Worm (Caenorhabditis elegans) whole organism, L1 larva: Measurements from ENCODE around the gene T19B10.5.

ENCODE experiments used
- C04F5.9 ChIP-seq: sonication (generic microtip); optimal IDR thresholded peaks from 2 replicates; lab custom pipeline; 2016; ENCODE audit warnings: missing genetic modification characterization, missing compliant biosample characterization
- alr-1 ChIP-seq: fragments of 200-800 bp; sonication (Bioruptor generic); optimal IDR thresholded peaks from 2 replicates; lab custom pipeline; 2018; ENCODE audit warnings: borderline replicate concordance, mild to moderate bottlenecking, missing genetic modification characterization, missing compliant biosample characterization
- aly-2 ChIP-seq: fragments of 150-350 bp; optimal IDR thresholded peaks from 2 replicates; lab custom pipeline; 2014; ENCODE audit warnings: missing biosample characterization, missing genetic modification characterization
- blmp-1 ChIP-seq: fragments of 150-350 bp; optimal IDR thresholded peaks from 2 replicates; lab custom pipeline; 2014; ENCODE audit warnings: missing biosample characterization, missing genetic modification characterization
- ceh-63 ChIP-seq: fragments of 200-800 bp; sonication (Bioruptor generic); optimal IDR thresholded peaks from 2 replicates; lab custom pipeline; 2018; ENCODE audit warnings: mild to moderate bottlenecking, missing genetic modification characterization, missing compliant biosample characterization
- ceh-8 ChIP-seq: fragments of 200-800 bp; sonication (Bioruptor generic); optimal IDR thresholded peaks from 2 replicates; lab custom pipeline; 2018; ENCODE audit warnings: mild to moderate bottlenecking, missing genetic modification characterization, moderate library complexity, missing compliant biosample characterization
- ceh-88 ChIP-seq: fragments of 200-800 bp; sonication (Bioruptor generic); IDR thresholded peaks from 2 replicates; pipeline ENCODE4 v1.3.6; 2022; ENCODE audit warnings: missing genetic modification characterization, missing compliant biosample characterization
- dpl-1 ChIP-seq, 3 experiments: fragments of 150-350 bp in 2 of 3; sonication (generic microtip) in 1 of 3; optimal IDR thresholded peaks; 2 replicates each; lab custom pipeline; 2014 to 2017; ENCODE audit warnings: missing biosample characterization in 3 of 3, missing genetic modification characterization in 3 of 3, missing genetic modification reagents in 3 of 3
- dsc-1 ChIP-seq: sonication (generic microtip); optimal IDR thresholded peaks from 2 replicates; lab custom pipeline; 2016; ENCODE audit warnings: mild to moderate bottlenecking, missing genetic modification characterization, missing compliant biosample characterization
- elt-3 ChIP-seq, 6 experiments: fragments of 150-350 bp in 1 of 6; sonication (generic microtip); optimal IDR thresholded peaks; 2 replicates each; lab custom pipeline; 2017 to 2018; ENCODE audit warnings: missing biosample characterization in 6 of 6, missing genetic modification characterization in 6 of 6, inconsistent platforms in 1 of 6
- fkh-8 ChIP-seq: sonication (generic microtip); optimal IDR thresholded peaks from 2 replicates; lab custom pipeline; 2016; ENCODE audit warnings: mild to moderate bottlenecking, missing genetic modification characterization, missing compliant biosample characterization
- fos-1 ChIP-seq: fragments of 150-350 bp; optimal IDR thresholded peaks from 2 replicates; lab custom pipeline; 2014; ENCODE audit warnings: missing biosample characterization, missing genetic modification characterization
- grh-1 ChIP-seq: fragments of 200-800 bp; sonication (Bioruptor generic); IDR thresholded peaks from 2 replicates; pipeline ENCODE4 v1.3.6; 2022; ENCODE audit warnings: missing genetic modification reagents, missing genetic modification characterization, missing compliant biosample characterization
- hlh-17 ChIP-seq: fragments of 200-800 bp; sonication (Bioruptor generic); optimal IDR thresholded peaks from 2 replicates; lab custom pipeline; 2018; ENCODE audit warnings: missing genetic modification characterization, mild to moderate bottlenecking, missing compliant biosample characterization, moderate library complexity, borderline replicate concordance
- hlh-4 ChIP-seq: sonication (generic microtip); optimal IDR thresholded peaks from 2 replicates; lab custom pipeline; 2016; ENCODE audit warnings: mild to moderate bottlenecking, missing genetic modification characterization, missing compliant biosample characterization
- hpl-2 ChIP-seq: fragments of 150-350 bp; optimal IDR thresholded peaks from 2 replicates; lab custom pipeline; 2014; ENCODE audit warnings: missing biosample characterization, missing genetic modification reagents, missing genetic modification characterization
- irx-1 ChIP-seq: sonication (generic microtip); optimal IDR thresholded peaks from 2 replicates; lab custom pipeline; 2016; ENCODE audit warnings: missing genetic modification characterization, missing compliant biosample characterization
- isw-1 ChIP-seq: fragments of 200-800 bp; sonication (Bioruptor generic); IDR thresholded peaks from 2 replicates; pipeline ENCODE4 v1.3.6; 2022; ENCODE audit warnings: missing genetic modification characterization, missing compliant biosample characterization
- jun-1 ChIP-seq: fragments of 150-350 bp; optimal IDR thresholded peaks from 2 replicates; lab custom pipeline; 2014; ENCODE audit warnings: missing biosample characterization, missing genetic modification reagents, missing genetic modification characterization
- lin-13 ChIP-seq: fragments of 150-350 bp; optimal IDR thresholded peaks from 2 replicates; lab custom pipeline; 2014; ENCODE audit warnings: missing biosample characterization, missing genetic modification reagents, missing genetic modification characterization
- lir-3 ChIP-seq: sonication (generic microtip); optimal IDR thresholded peaks from 2 replicates; lab custom pipeline; 2016; ENCODE audit warnings: mild to moderate bottlenecking, missing genetic modification characterization, moderate library complexity, missing compliant biosample characterization; ENCODE audit not compliant: poor library complexity
- lsy-2 ChIP-seq, 2 experiments: fragments of 150-350 bp; optimal IDR thresholded peaks; 2 replicates each; lab custom pipeline; 2014; ENCODE audit warnings: missing biosample characterization in 2 of 2, missing genetic modification characterization in 2 of 2
- mab-9 ChIP-seq: fragments of 200-800 bp; sonication (Bioruptor generic); IDR thresholded peaks from 2 replicates; pipeline ENCODE4 v1.3.6; 2022; ENCODE audit warnings: missing genetic modification reagents, missing genetic modification characterization, missing compliant biosample characterization
- mdl-1 ChIP-seq, 2 experiments: fragments of 150-350 bp; optimal IDR thresholded peaks; 2 replicates each; lab custom pipeline; 2014 to 2017; ENCODE audit warnings: missing biosample characterization in 2 of 2, missing genetic modification characterization in 2 of 2, inconsistent platforms in 1 of 2
- mep-1 ChIP-seq: fragments of 150-350 bp; optimal IDR thresholded peaks from 2 replicates; lab custom pipeline; 2014; ENCODE audit warnings: missing biosample characterization, missing genetic modification characterization
- nhr-11 ChIP-seq: fragments of 150-350 bp; optimal IDR thresholded peaks from 2 replicates; lab custom pipeline; 2014; ENCODE audit warnings: missing biosample characterization, missing genetic modification characterization
- nhr-20 ChIP-seq: sonication (generic microtip); optimal IDR thresholded peaks from 2 replicates; lab custom pipeline; 2016; ENCODE audit warnings: mild to moderate bottlenecking, missing genetic modification characterization, missing compliant biosample characterization
- nhr-237 ChIP-seq: fragments of 150-350 bp; optimal IDR thresholded peaks from 2 replicates; lab custom pipeline; 2014; ENCODE audit warnings: missing biosample characterization, missing genetic modification characterization
- nhr-90 ChIP-seq: sonication (generic microtip); optimal IDR thresholded peaks from 2 replicates; lab custom pipeline; 2016; ENCODE audit warnings: mild to moderate bottlenecking, missing genetic modification characterization, missing compliant biosample characterization; ENCODE audit not compliant: poor library complexity
- pax-3 ChIP-seq: fragments of 200-800 bp; sonication (Bioruptor generic); optimal IDR thresholded peaks from 2 replicates; lab custom pipeline; 2018; ENCODE audit warnings: mild to moderate bottlenecking, missing genetic modification characterization, moderate library complexity, missing compliant biosample characterization
- pqm-1 ChIP-seq: sonication (generic microtip); optimal IDR thresholded peaks from 3 replicates; lab custom pipeline; 2017; ENCODE audit warnings: missing biosample characterization, missing genetic modification characterization
- rnt-1 ChIP-seq: sonication (generic microtip); optimal IDR thresholded peaks from 2 replicates; lab custom pipeline; 2016; ENCODE audit warnings: mild to moderate bottlenecking, missing genetic modification characterization, moderate library complexity, missing compliant biosample characterization
- snpc-4 ChIP-seq: fragments of 150-350 bp; optimal IDR thresholded peaks from 2 replicates; lab custom pipeline; 2014; ENCODE audit warnings: missing biosample characterization, missing genetic modification characterization
- snu-23 ChIP-seq: sonication (generic microtip); optimal IDR thresholded peaks from 2 replicates; lab custom pipeline; 2016; ENCODE audit warnings: missing genetic modification characterization, missing compliant biosample characterization
- sox-4 ChIP-seq: sonication (generic microtip); optimal IDR thresholded peaks from 2 replicates; lab custom pipeline; 2016; ENCODE audit warnings: missing genetic modification characterization, missing compliant biosample characterization
- sup-37 ChIP-seq: fragments of 200-800 bp; sonication (Bioruptor generic); optimal IDR thresholded peaks from 2 replicates; lab custom pipeline; 2018; ENCODE audit warnings: mild to moderate bottlenecking, missing genetic modification characterization, missing compliant biosample characterization
- swsn-7 ChIP-seq: sonication (generic microtip); optimal IDR thresholded peaks from 2 replicates; lab custom pipeline; 2016; ENCODE audit warnings: missing genetic modification characterization, missing compliant biosample characterization
- tbx-2 ChIP-seq: sonication (generic microtip); optimal IDR thresholded peaks from 2 replicates; lab custom pipeline; 2016; ENCODE audit warnings: missing genetic modification characterization, missing compliant biosample characterization
- unc-130 ChIP-seq: fragments of 150-350 bp; optimal IDR thresholded peaks from 2 replicates; lab custom pipeline; 2017; ENCODE audit warnings: missing biosample characterization, missing genetic modification characterization, inconsistent platforms
- unc-86 ChIP-seq: sonication (generic microtip); optimal IDR thresholded peaks from 2 replicates; lab custom pipeline; 2016; ENCODE audit warnings: missing genetic modification characterization, missing compliant biosample characterization
- xbp-1 ChIP-seq: sonication (generic microtip); optimal IDR thresholded peaks from 2 replicates; lab custom pipeline; 2016; ENCODE audit warnings: missing genetic modification characterization, missing compliant biosample characterization
- ztf-4 ChIP-seq: fragments of 150-350 bp; optimal IDR thresholded peaks from 2 replicates; lab custom pipeline; 2014; ENCODE audit warnings: missing biosample characterization, missing genetic modification characterization

Gene T19B10.5

DNA sequence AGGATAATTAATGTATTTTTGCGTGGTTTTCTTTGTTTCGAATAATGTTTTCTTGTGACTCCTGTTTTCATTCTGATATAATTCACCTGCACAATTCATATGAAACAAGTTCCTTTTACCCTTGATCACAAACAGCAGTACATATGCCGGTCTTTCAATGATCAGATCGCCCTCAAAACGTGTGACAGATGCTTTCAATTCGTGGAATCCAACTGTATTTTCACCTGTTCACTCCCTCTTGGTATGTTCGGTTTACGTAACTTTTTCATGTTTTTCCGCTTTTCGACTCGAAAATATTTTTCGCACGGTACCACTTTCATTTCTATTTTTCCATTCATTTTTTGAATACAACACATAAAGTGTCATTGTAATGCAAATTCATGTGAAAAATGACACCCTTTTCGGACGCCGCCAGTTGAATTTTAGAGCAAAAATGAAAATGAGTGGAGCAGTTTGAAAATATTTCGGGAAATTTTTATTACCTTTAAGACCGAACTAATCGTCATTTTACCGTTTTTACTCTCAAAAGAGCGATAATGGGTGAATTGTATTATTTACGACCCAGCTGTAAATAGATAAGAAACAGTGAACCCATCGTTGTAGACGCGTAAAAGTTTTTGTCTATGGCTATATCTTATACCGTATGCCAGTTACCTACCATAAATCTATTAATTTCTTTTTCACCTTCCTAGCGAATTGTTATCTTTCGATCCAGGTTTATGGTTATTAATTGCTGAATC is 32.5 kb upstream of the T19B10.5 start, which contains the start of gene K10D6.4 (continued):
- peak; percentile 8 for TF ChIP-seq fkh-8 (tag; lab: Kevin White, UChicago)
- TF ChIP-seq, all 84 proteins: peak for 5

DNA sequence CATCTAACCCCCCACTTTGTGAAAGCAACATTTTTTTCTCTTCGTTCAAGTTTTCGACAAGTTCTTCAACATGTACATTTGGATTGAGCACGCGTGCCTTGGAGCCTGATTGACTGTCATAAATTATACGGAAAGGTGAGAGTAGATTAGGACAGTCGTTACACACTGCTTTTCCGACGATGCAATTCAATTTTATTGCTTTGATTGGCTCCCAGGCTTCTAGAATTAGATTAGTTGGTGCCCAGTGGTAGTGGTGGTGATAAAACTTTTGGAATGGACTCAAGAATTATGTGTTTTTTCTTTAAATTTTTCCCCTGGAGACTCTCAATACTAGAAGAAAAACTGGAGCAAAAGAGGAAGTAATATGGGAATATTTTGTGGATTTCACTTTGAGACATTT is 30.0 kb upstream of the T19B10.5 start:
- TF ChIP-seq xbp-1 (tag; lab: Kevin White, UChicago) (no peak), grh-1 (GFP tag; lab: Robert Waterston, UW) (no peak), mdl-1 (tag; optimal IDR thresholded peaks at IDR 0.05; lab: Kevin White, UChicago) (no peak), tbx-2 (tag; lab: Kevin White, UChicago) (no peak), sup-37 (GFP tag; lab: Kevin White, UChicago) (no peak), snu-23 (GFP tag; lab: Kevin White, UChicago) (no peak), nhr-237 (tag; lab: Kevin White, UChicago) (no peak), sox-4 (tag; lab: Kevin White, UChicago) (no peak), lin-13 (GFP tag; lab: Kevin White, UChicago) (no peak), lsy-2 (tag; optimal IDR thresholded peaks at IDR 0.05; lab: Kevin White, UChicago) (no peak), ceh-88 (GFP tag; lab: Robert Waterston, UW) (no peak), nhr-11 (tag; lab: Kevin White, UChicago) (no peak), isw-1 (no peak), jun-1 (tag; lab: Kevin White, UChicago) (no peak), hlh-4 (no peak), rnt-1 (no peak), fos-1 (tag; lab: Kevin White, UChicago) (no peak)

DNA sequence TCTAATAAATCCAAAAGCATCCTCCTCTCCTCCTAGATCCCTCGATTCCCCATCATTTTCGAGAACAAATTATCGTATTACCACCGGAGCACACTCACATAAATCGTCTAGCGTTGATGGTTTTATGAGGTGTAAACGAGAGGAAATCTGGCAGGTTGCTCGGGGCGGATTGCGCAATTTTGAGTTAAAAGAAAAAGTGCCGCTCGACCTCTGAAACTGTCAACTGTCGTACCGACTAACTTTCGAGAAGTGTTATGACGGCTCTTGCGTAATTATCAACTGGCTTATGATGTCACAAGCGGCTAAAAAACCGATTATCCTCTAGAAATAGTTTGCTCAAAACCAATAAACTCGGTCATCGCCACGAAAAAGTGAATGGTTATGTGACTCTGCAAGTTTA is 28.0 kb upstream of the T19B10.5 start:
- no peak for TF ChIP-seq swsn-7 (tag; lab: Kevin White, UChicago)
- TF ChIP-seq isw-1, result no peak
- no peak for TF ChIP-seq unc-130 (tag; lab: Kevin White, UChicago)
- TF ChIP-seq elt-3 (tag; optimal IDR thresholded peaks at IDR 0.05; lab: Kevin White, UChicago), result no peak
- no peak for TF ChIP-seq dpl-1 (GFP tag; optimal IDR thresholded peaks at IDR 0.05; lab: Kevin White, UChicago)
- TF ChIP-seq fos-1 (tag; lab: Kevin White, UChicago), result no peak
- no peak for TF ChIP-seq hlh-4
- no peak for TF ChIP-seq pax-3
- TF ChIP-seq irx-1 (tag; lab: Kevin White, UChicago), result no peak
- TF ChIP-seq nhr-20 (tag; lab: Kevin White, UChicago), result no peak
- no peak for TF ChIP-seq aly-2 (tag; lab: Kevin White, UChicago)
- TF ChIP-seq ceh-8 (GFP tag; lab: Kevin White, UChicago), result no peak
- TF ChIP-seq hpl-2, result no peak
- no peak for TF ChIP-seq dsc-1 (tag; lab: Kevin White, UChicago)
- no peak for TF ChIP-seq alr-1 (tag; lab: Kevin White, UChicago)
- no peak for TF ChIP-seq pqm-1
- TF ChIP-seq xbp-1 (tag; lab: Kevin White, UChicago), result no peak
- TF ChIP-seq hlh-17 (GFP tag; lab: Kevin White, UChicago), result no peak
- TF ChIP-seq tbx-2 (tag; lab: Kevin White, UChicago), result no peak
- TF ChIP-seq, all 84 proteins: peak for 0

DNA sequence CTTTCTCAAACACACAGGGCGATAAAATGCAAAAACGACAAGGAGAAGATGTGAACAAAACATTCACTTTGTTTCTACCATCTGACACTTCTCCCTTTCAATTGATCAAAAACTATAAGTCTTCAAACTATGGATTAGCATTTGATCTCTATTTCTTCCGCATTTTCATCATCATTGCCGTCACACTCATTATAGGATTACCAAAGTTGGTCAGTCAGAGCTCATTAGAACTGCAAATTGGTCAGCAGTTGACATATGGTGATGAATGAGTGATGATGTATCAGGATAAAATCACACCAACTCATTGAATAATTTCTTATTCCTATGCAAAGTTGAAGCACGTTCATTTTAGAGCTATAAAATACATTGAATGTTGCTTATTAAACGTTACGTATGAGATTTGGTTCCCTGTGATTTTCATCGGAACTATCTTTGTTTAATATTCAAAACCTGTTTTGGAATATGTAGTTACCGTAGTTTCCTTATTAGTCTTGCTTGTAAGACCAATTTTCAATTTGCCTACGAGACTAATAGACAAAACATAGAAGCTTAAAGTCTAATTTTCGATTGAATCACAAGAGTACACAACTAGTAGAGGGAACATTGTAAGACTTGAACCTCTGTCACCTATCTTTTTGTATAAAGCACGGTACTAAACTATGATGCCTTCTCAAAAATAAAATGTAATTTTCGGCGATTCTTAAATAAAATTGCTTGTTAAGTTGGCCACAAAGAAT is 24.8 kb upstream of the T19B10.5 start:
- TF ChIP-seq nhr-11 (tag; lab: Kevin White, UChicago), result no peak
- peak; percentile 17 for TF ChIP-seq pax-3
- TF ChIP-seq blmp-1 (tag; lab: Kevin White, UChicago), result peak; percentile 40
- no peak for TF ChIP-seq mep-1
- peak; percentile 44 for TF ChIP-seq fkh-8 (tag; lab: Kevin White, UChicago)
- TF ChIP-seq dpl-1 (GFP tag; optimal IDR thresholded peaks at IDR 0.05; lab: Kevin White, UChicago), result no peak
- TF ChIP-seq dsc-1 (tag; lab: Kevin White, UChicago), result peak; percentile 95
- TF ChIP-seq nhr-90 (tag; lab: Kevin White, UChicago), result no peak
- TF ChIP-seq snpc-4 (tag; lab: Kevin White, UChicago), result no peak
- TF ChIP-seq sox-4 (tag; lab: Kevin White, UChicago), result no peak
- TF ChIP-seq lir-3, result no peak
- no peak for TF ChIP-seq unc-86 (tag; lab: Kevin White, UChicago)
- TF ChIP-seq ceh-63, result no peak
- no peak for TF ChIP-seq nhr-20 (tag; lab: Kevin White, UChicago)
- TF ChIP-seq C04F5.9, result no peak
- TF ChIP-seq mab-9 (GFP tag; lab: Robert Waterston, UW), result no peak
- TF ChIP-seq fos-1 (tag; lab: Kevin White, UChicago), result no peak
- TF ChIP-seq pqm-1, result no peak
- peak; percentile 32 for TF ChIP-seq ceh-8 (GFP tag; lab: Kevin White, UChicago)
- no peak for TF ChIP-seq ztf-4
